Fruit fly (Drosophila melanogaster) whole organism: ENCODE data around the gene CG14260.

Experiments used
- CG8478 ChIP-seq: fragments of >200 bp; optimal IDR thresholded peaks from 2 replicates; lab custom pipeline; 2018; ENCODE audit warnings: inconsistent platforms
- usp ChIP-seq: fragments of >200 bp; optimal IDR thresholded peaks from 2 replicates; lab custom pipeline; 2017; ENCODE audit warnings: missing biosample characterization, missing genetic modification characterization, mixed read lengths

dm6 chr3R:27238438-27239301 lies 26.6 kb upstream of the CG14260 start, which contains the start of the genes CG31064 and PolA2:
- TF ChIP-seq usp (GFP tag; lab: Kevin White, UChicago) (no peak), CG8478 (no peak)
